Worm (Caenorhabditis elegans): ENCODE results near the gene C14C10.1.

- no peak for TF ChIP-seq klf-2 (GFP tag; conservative IDR thresholded peaks at IDR 0.05)
- no peak for TF ChIP-seq flt-1 (GFP tag; IDR thresholded peaks at IDR 0.05)
- TF ChIP-seq cog-1 (tag; optimal IDR thresholded peaks at IDR 0.05): no peak
- no peak for TF ChIP-seq ref-1 (GFP tag; conservative IDR thresholded peaks at IDR 0.05)
These were observed 11.6 kb upstream of the C14C10.1 start, which contains the start of gene grl-23 for ce11 chrV:12576495-12576947.

Measured in whole organism, midembryonic.